Worm (Caenorhabditis elegans) whole organism, late embryonic: Measurements from ENCODE around the gene C15F1.8.

ENCODE experiments used
- ceh-19 ChIP-seq: fragments of 200-800 bp; sonication (Bioruptor generic); optimal IDR thresholded peaks from 2 replicates; lab custom pipeline; 2018; ENCODE audit warnings: mild to moderate bottlenecking, missing genetic modification characterization, missing compliant biosample characterization
- dve-1 ChIP-seq: sonication (generic microtip); optimal IDR thresholded peaks from 2 replicates; lab custom pipeline; 2017; ENCODE audit warnings: antibody characterized with exemption, mild to moderate bottlenecking, missing genetic modification characterization, missing compliant biosample characterization
- elt-2 ChIP-seq: sonication (generic microtip); optimal IDR thresholded peaks from 2 replicates; lab custom pipeline; 2016; ENCODE audit warnings: missing genetic modification reagents, missing genetic modification characterization, missing compliant biosample characterization
- gmeb-2 ChIP-seq: sonication (generic microtip); optimal IDR thresholded peaks from 2 replicates; lab custom pipeline; 2016; ENCODE audit warnings: missing genetic modification characterization, inconsistent platforms, missing compliant biosample characterization
- nhr-11 ChIP-seq: fragments of 150-350 bp; optimal IDR thresholded peaks from 2 replicates; lab custom pipeline; 2014; ENCODE audit warnings: missing biosample characterization, missing genetic modification characterization
- rnt-1 ChIP-seq: sonication (generic microtip); optimal IDR thresholded peaks from 2 replicates; lab custom pipeline; 2016; ENCODE audit warnings: missing genetic modification characterization, missing compliant biosample characterization

- TF ChIP-seq ceh-19 (GFP tag; lab: Kevin White, UChicago) (no peak), elt-2 (no peak), rnt-1 (tag; lab: Kevin White, UChicago) (no peak), gmeb-2 (tag; lab: Kevin White, UChicago) (no peak), nhr-11 (no peak), dve-1 (tag; lab: Kevin White, UChicago) (no peak)
These were observed 2.0 kb upstream of the C15F1.8 start, which contains the start of gene C15F1.2 for ce11 chrII:6979646-6980045.
